Fruit fly (Drosophila melanogaster): Measurements from ENCODE around the gene bou.
A peak's percentile ranks its signal among the peaks of the same experiment; 100 is the strongest.

bou gene

DNA sequence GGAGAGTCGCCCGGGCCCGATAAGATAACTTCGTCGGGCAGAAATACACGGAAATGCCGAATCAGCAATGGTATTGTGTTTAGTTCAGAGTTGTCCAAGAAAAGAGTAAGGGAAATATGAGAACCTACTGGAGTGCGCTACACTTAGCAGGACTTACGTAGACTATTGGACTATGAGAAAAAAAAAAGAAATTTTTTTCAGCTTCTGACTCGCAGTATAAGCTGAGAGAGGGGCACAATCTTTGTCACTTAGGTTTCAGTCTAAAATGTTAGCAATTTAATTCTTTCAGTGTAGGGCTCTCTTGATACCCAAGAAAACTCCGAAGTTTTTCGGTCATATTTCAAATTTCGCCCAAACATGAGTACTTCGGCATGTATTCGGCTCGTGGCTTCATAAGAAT, 7.5 kb downstream of the bou start (continued):
- TF ChIP-seq CG18599 (GFP tag; optimal IDR thresholded peaks at IDR 0.05) (peak; percentile 81), CG10209 (GFP tag; optimal IDR thresholded peaks at IDR 0.05) (peak; percentile 70), CG6689 (GFP tag; IDR thresholded peaks at IDR 0.05) (peak; percentile 75), ap (GFP tag; IDR thresholded peaks at IDR 0.05) (peak; percentile 71), Ravus (GFP tag; IDR thresholded peaks at IDR 0.05) (peak; percentile 52), CG3407 (GFP tag; optimal IDR thresholded peaks at IDR 0.05) (peak; percentile 52), gsb-n (tag; optimal IDR thresholded peaks at IDR 0.05) (no peak), gem (tag; optimal IDR thresholded peaks at IDR 0.05) (peak; percentile 81), esg (GFP tag; conservative IDR thresholded peaks at IDR 0.05) (peak; percentile 65), Chrac-16 (GFP tag; optimal IDR thresholded peaks at IDR 0.05) (peak; percentile 45), Atf3 (GFP tag; optimal IDR thresholded peaks at IDR 0.05) (peak; percentile 23), CG3163 (GFP tag; optimal IDR thresholded peaks at IDR 0.05) (peak; percentile 52), CG9609 (GFP tag; optimal IDR thresholded peaks at IDR 0.05) (peak; percentile 38), hbn (GFP tag; IDR thresholded peaks at IDR 0.05; ENCODE audit: partially characterized antibody) (no peak), Sry-δ (GFP tag; optimal IDR thresholded peaks at IDR 0.05) (peak; percentile 34), CkIIα-i1 (GFP tag; IDR thresholded peaks at IDR 0.05) (no peak), CG13424 (tag; optimal IDR thresholded peaks at IDR 0.05) (peak; percentile 72), CG14014 (GFP tag; IDR thresholded peaks at IDR 0.05) (peak; percentile 81), CG14710 (tag; optimal IDR thresholded peaks at IDR 0.05) (peak; percentile 35), CG9876 (GFP tag; optimal IDR thresholded peaks at IDR 0.05) (peak; percentile 59), CG8478 (optimal IDR thresholded peaks at IDR 0.05) (no peak), trem (tag; optimal IDR thresholded peaks at IDR 0.05) (no peak), kah (GFP tag; optimal IDR thresholded peaks at IDR 0.05) (no peak), CG12391 (tag; optimal IDR thresholded peaks at IDR 0.05) (peak; percentile 68), MBD-R2 (GFP tag; IDR thresholded peaks at IDR 0.05) (peak; percentile 57; the same call in 1 of the 2 replicates), Meics (GFP tag; optimal IDR thresholded peaks at IDR 0.05) (peak; percentile 70), CG17359 (tag; optimal IDR thresholded peaks at IDR 0.05) (peak; percentile 78), fd64A (GFP tag; optimal IDR thresholded peaks at IDR 0.05) (no peak), grau (tag; optimal IDR thresholded peaks at IDR 0.05) (peak; percentile 49), MTF-1 (GFP tag; optimal IDR thresholded peaks at IDR 0.05; ENCODE audit: borderline replicate concordance) (no peak), CG42726 (GFP tag; IDR thresholded peaks at IDR 0.05; ENCODE audit: partially characterized antibody) (no peak), nerfin-2 (GFP tag; IDR thresholded peaks at IDR 0.05; ENCODE audit: partially characterized antibody) (no peak), Poxn (GFP tag; IDR thresholded peaks at IDR 0.05) (peak; percentile 20; the same call in 1 of the 2 replicates), fu2 (GFP tag; optimal IDR thresholded peaks at IDR 0.05) (peak; percentile 58), mirr (GFP tag; optimal IDR thresholded peaks at IDR 0.05) (no peak), CG5953 (GFP tag; IDR thresholded peaks at IDR 0.05) (peak; percentile 74), CG10654 (GFP tag; optimal IDR thresholded peaks at IDR 0.05) (peak; percentile 52), Ets65A (GFP tag) (peak; percentile 96), wdn (GFP tag; IDR thresholded peaks at IDR 0.05) (peak; percentile 76), CG8359 (GFP tag; optimal IDR thresholded peaks at IDR 0.05; ENCODE audit: borderline replicate concordance) (no peak), caup (GFP tag; optimal IDR thresholded peaks at IDR 0.05; ENCODE audit: severe bottlenecking) (peak; percentile 73), aop (GFP tag; IDR thresholded peaks at IDR 0.05) (no peak), ranshi (GFP tag; IDR thresholded peaks at IDR 0.05) (peak; percentile 83), Asciz (GFP tag; optimal IDR thresholded peaks at IDR 0.05) (peak; percentile 27), NC2α (GFP tag; optimal IDR thresholded peaks at IDR 0.05) (peak; percentile 42), sens (GFP tag) (peak; percentile 92), danr (GFP tag; IDR thresholded peaks at IDR 0.05) (peak; percentile 64), CG32767 (GFP tag; IDR thresholded peaks at IDR 0.05) (peak; percentile 55; the same call in 1 of the 2 replicates), vfl (GFP tag; optimal IDR thresholded peaks at IDR 0.05) (peak; percentile 16), zen (tag; optimal IDR thresholded peaks at IDR 0.05) (peak; percentile 56), cato (GFP tag; optimal IDR thresholded peaks at IDR 0.05; ENCODE audit: borderline replicate concordance) (peak; percentile 34)
